Worm (Caenorhabditis elegans) whole organism, late embryonic: ENCODE results near the gene tbx-40.
"Not testable (repeated sequence)": the region's sequence is repeated elsewhere in the genome, so short reads cannot be mapped to it uniquely, and the experiment has no call there.

Source experiments
- C08G9.2 ChIP-seq: sonication (generic microtip); optimal IDR thresholded peaks from 2 replicates; lab custom pipeline; 2016; ENCODE audit warnings: mild to moderate bottlenecking, missing genetic modification characterization, moderate library complexity, missing compliant biosample characterization
- K09A11.1 ChIP-seq: sonication (generic microtip); optimal IDR thresholded peaks from 2 replicates; lab custom pipeline; 2017; ENCODE audit warnings: antibody characterized with exemption, mild to moderate bottlenecking, missing genetic modification characterization, missing compliant biosample characterization; ENCODE audit not compliant: insufficient read depth
- Y22D7AL.16 ChIP-seq: sonication (generic microtip); optimal IDR thresholded peaks from 2 replicates; lab custom pipeline; 2016; ENCODE audit warnings: missing genetic modification characterization, missing compliant biosample characterization
- ama-1 ChIP-seq: fragments of 150-350 bp; optimal IDR thresholded peaks from 2 replicates; lab custom pipeline; 2014
- ceh-18 ChIP-seq: sonication (generic microtip); optimal IDR thresholded peaks from 2 replicates; lab custom pipeline; 2016; ENCODE audit warnings: missing genetic modification characterization, missing compliant biosample characterization
- ceh-19 ChIP-seq: fragments of 200-800 bp; sonication (Bioruptor generic); optimal IDR thresholded peaks from 2 replicates; lab custom pipeline; 2018; ENCODE audit warnings: mild to moderate bottlenecking, missing genetic modification characterization, missing compliant biosample characterization
- ceh-2 ChIP-seq: sonication (generic microtip); optimal IDR thresholded peaks from 2 replicates; lab custom pipeline; 2016; ENCODE audit warnings: missing genotype, missing genetic modification characterization, missing compliant biosample characterization
- ceh-22 ChIP-seq: sonication (generic microtip); optimal IDR thresholded peaks from 2 replicates; lab custom pipeline; 2017; ENCODE audit warnings: missing biosample characterization, missing genetic modification characterization
- ceh-31 ChIP-seq: sonication (generic microtip); optimal IDR thresholded peaks from 2 replicates; lab custom pipeline; 2016; ENCODE audit warnings: missing genetic modification characterization, missing compliant biosample characterization
- ceh-34 ChIP-seq: sonication (generic microtip); optimal IDR thresholded peaks from 2 replicates; lab custom pipeline; 2016; ENCODE audit warnings: mild to moderate bottlenecking, missing genetic modification characterization, missing compliant biosample characterization
- ceh-48 ChIP-seq: sonication (generic microtip); optimal IDR thresholded peaks from 2 replicates; lab custom pipeline; 2016; ENCODE audit warnings: missing genetic modification characterization, inconsistent platforms, missing compliant biosample characterization
- ceh-9 ChIP-seq: sonication (generic microtip); optimal IDR thresholded peaks from 2 replicates; lab custom pipeline; 2016; ENCODE audit warnings: mild to moderate bottlenecking, missing genetic modification characterization, inconsistent platforms, missing compliant biosample characterization
- dmd-4 ChIP-seq: sonication (generic microtip); optimal IDR thresholded peaks from 2 replicates; lab custom pipeline; 2016; ENCODE audit warnings: borderline replicate concordance, missing genetic modification characterization, missing compliant biosample characterization
- dve-1 ChIP-seq: sonication (generic microtip); optimal IDR thresholded peaks from 2 replicates; lab custom pipeline; 2017; ENCODE audit warnings: antibody characterized with exemption, mild to moderate bottlenecking, missing genetic modification characterization, missing compliant biosample characterization
- elt-2 ChIP-seq: sonication (generic microtip); optimal IDR thresholded peaks from 2 replicates; lab custom pipeline; 2016; ENCODE audit warnings: missing genetic modification reagents, missing genetic modification characterization, missing compliant biosample characterization
- fax-1 ChIP-seq: sonication (generic microtip); optimal IDR thresholded peaks from 2 replicates; lab custom pipeline; 2016; ENCODE audit warnings: missing genotype, missing genetic modification characterization, missing compliant biosample characterization
- hlh-13 ChIP-seq: fragments of 200-800 bp; sonication (Bioruptor generic); optimal IDR thresholded peaks from 2 replicates; lab custom pipeline; 2018; ENCODE audit warnings: mild to moderate bottlenecking, missing genetic modification characterization, missing compliant biosample characterization
- hlh-15 ChIP-seq: sonication (generic microtip); optimal IDR thresholded peaks from 2 replicates; lab custom pipeline; 2016; ENCODE audit warnings: missing genetic modification characterization, missing compliant biosample characterization
- hlh-6 ChIP-seq: sonication (generic microtip); optimal IDR thresholded peaks from 2 replicates; lab custom pipeline; 2016; ENCODE audit warnings: missing genotype, missing genetic modification characterization, missing compliant biosample characterization
- hlh-8 ChIP-seq: sonication (generic microtip); optimal IDR thresholded peaks from 2 replicates; lab custom pipeline; 2016; ENCODE audit warnings: missing genotype, missing genetic modification characterization, missing compliant biosample characterization
- lim-6 ChIP-seq: sonication (generic microtip); optimal IDR thresholded peaks from 2 replicates; lab custom pipeline; 2016; ENCODE audit warnings: missing genetic modification characterization, missing compliant biosample characterization
- lin-11 ChIP-seq: fragments of 200-800 bp; sonication (Bioruptor generic); optimal IDR thresholded peaks from 2 replicates; lab custom pipeline; 2018; ENCODE audit warnings: mild to moderate bottlenecking, missing genetic modification characterization, missing compliant biosample characterization
- npax-4 ChIP-seq: sonication (generic microtip); optimal IDR thresholded peaks from 2 replicates; lab custom pipeline; 2016; ENCODE audit warnings: missing genetic modification characterization, missing compliant biosample characterization
- pat-9 ChIP-seq: fragments of 200-800 bp; sonication (Bioruptor generic); optimal IDR thresholded peaks from 2 replicates; lab custom pipeline; 2018; ENCODE audit warnings: mild to moderate bottlenecking, missing genetic modification characterization, moderate library complexity, missing compliant biosample characterization
- pax-1 ChIP-seq: fragments of 150-350 bp; optimal IDR thresholded peaks from 2 replicates; lab custom pipeline; 2014; ENCODE audit warnings: missing biosample characterization, missing genetic modification characterization
- pros-1 ChIP-seq: fragments of 150-350 bp; optimal IDR thresholded peaks from 2 replicates; lab custom pipeline; 2014; ENCODE audit warnings: missing biosample characterization, missing genetic modification reagents, missing genetic modification characterization
- rnt-1 ChIP-seq: sonication (generic microtip); optimal IDR thresholded peaks from 2 replicates; lab custom pipeline; 2016; ENCODE audit warnings: missing genetic modification characterization, missing compliant biosample characterization
- sox-2 ChIP-seq: fragments of 200-800 bp; sonication (Bioruptor generic); IDR thresholded peaks from 2 replicates; pipeline ENCODE4 v1.3.6; 2022; ENCODE audit warnings: missing genetic modification reagents, missing genetic modification characterization, missing compliant biosample characterization
- sox-4 ChIP-seq: sonication (generic microtip); optimal IDR thresholded peaks from 2 replicates; lab custom pipeline; 2017; ENCODE audit warnings: mild to moderate bottlenecking, missing genetic modification characterization, inconsistent platforms, missing compliant biosample characterization
- syd-9 ChIP-seq: sonication (generic microtip); optimal IDR thresholded peaks from 2 replicates; lab custom pipeline; 2016; ENCODE audit warnings: mild to moderate bottlenecking, missing genetic modification characterization, moderate library complexity, missing compliant biosample characterization
- unc-3 ChIP-seq, 2 experiments: fragments of 200-800 bp in 1 of 2; sonication (Bioruptor generic) in 1 of 2; sonication (generic microtip) in 1 of 2; conservative IDR thresholded peaks in 1 of 2; optimal IDR thresholded peaks in 1 of 2; 2 replicates each; pipeline versions ENCODE4 v1.3.6 to Lab custom; 2016 to 2022; ENCODE audit warnings: missing compliant biosample characterization in 2 of 2, missing genetic modification characterization in 2 of 2, missing genetic modification reagents in 1 of 2
- unc-86 ChIP-seq: sonication (generic microtip); optimal IDR thresholded peaks from 2 replicates; lab custom pipeline; 2016; ENCODE audit warnings: missing genetic modification characterization, missing compliant biosample characterization
- zip-5 ChIP-seq: sonication (generic microtip); optimal IDR thresholded peaks from 2 replicates; lab custom pipeline; 2016; ENCODE audit warnings: missing genetic modification characterization, missing compliant biosample characterization

tbx-40 gene

ce11 chrIV:15311590-15311989 is 16.4 kb downstream of the tbx-40 start, which contains the start of gene Y73F8A.12:
TSS of gene Y73F8A.12 (minus strand) at chrIV:15311690.
- not testable (repeated sequence) for TF ChIP-seq hlh-13 (GFP tag; lab: Kevin White, UChicago); ceh-34 (tag; lab: Kevin White, UChicago); ama-1 (lab: Kevin White, UChicago)

ce11 chrIV:15302151-15302550 is 25.8 kb downstream of the tbx-40 start, which contains the start of gene best-21:
TSS of gene best-21 (plus strand) at chrIV:15302451.
- TF ChIP-seq dve-1 (tag; lab: Kevin White, UChicago) = no peak
- TF ChIP-seq hlh-6 (tag; lab: Kevin White, UChicago) = no peak
- no peak for TF ChIP-seq ceh-2
- TF ChIP-seq ceh-9 (tag; lab: Kevin White, UChicago) = no peak
- no peak for TF ChIP-seq rnt-1
- no peak for TF ChIP-seq lim-6
- TF ChIP-seq hlh-15 (tag; lab: Kevin White, UChicago) = no peak
- TF ChIP-seq ceh-19 (GFP tag; lab: Kevin White, UChicago) = no peak
- no peak for TF ChIP-seq pat-9 (tag; lab: Kevin White, UChicago)
- no peak for TF ChIP-seq sox-4 (tag; lab: Kevin White, UChicago)
- TF ChIP-seq hlh-8 (tag; lab: Kevin White, UChicago) = no peak
- TF ChIP-seq C08G9.2 = no peak
- TF ChIP-seq pax-1 (tag; lab: Kevin White, UChicago) = no peak
- TF ChIP-seq ama-1 (lab: Kevin White, UChicago) = no peak

- no peak for TF ChIP-seq pax-1 (tag; lab: Kevin White, UChicago)
- no peak for TF ChIP-seq sox-2 (GFP tag; lab: Robert Waterston, UW)
- TF ChIP-seq zip-5 (tag; lab: Kevin White, UChicago) = no peak
- no peak for TF ChIP-seq ceh-34 (tag; lab: Kevin White, UChicago)
- no peak for TF ChIP-seq Y22D7AL.16 (tag; lab: Kevin White, UChicago)
- no peak for TF ChIP-seq elt-2 (tag; lab: Kevin White, UChicago)
- no peak for TF ChIP-seq ceh-18 (tag; lab: Kevin White, UChicago)
Measured at ce11 chrIV:15300041-15300440, 28.0 kb downstream of the tbx-40 start.

- TF ChIP-seq ceh-19 (GFP tag; lab: Kevin White, UChicago) = no peak
- no peak for TF ChIP-seq dve-1 (tag; lab: Kevin White, UChicago)
- no peak for TF ChIP-seq ceh-31
- no peak for TF ChIP-seq dmd-4 (tag; lab: Kevin White, UChicago)
- TF ChIP-seq ceh-48 (tag; lab: Kevin White, UChicago) = no peak
- TF ChIP-seq C08G9.2 = no peak
- no peak for TF ChIP-seq elt-2 (tag; lab: Kevin White, UChicago)
- no peak for TF ChIP-seq ceh-22 (tag; lab: Kevin White, UChicago)
- no peak for TF ChIP-seq syd-9 (tag; lab: Kevin White, UChicago)
- no peak for TF ChIP-seq npax-4 (tag; lab: Kevin White, UChicago)
- no peak for TF ChIP-seq lin-11 (tag; lab: Kevin White, UChicago)
Measured at ce11 chrIV:15294040-15294439, 34.0 kb downstream of the tbx-40 start, which contains the start of gene Y73F8A.10. TSS of gene Y73F8A.10 (plus strand) at chrIV:15294340.

- TF ChIP-seq unc-3 (GFP tag; conservative IDR thresholded peaks at IDR 0.05; lab: Robert Waterston, UW) (no peak), unc-3 (tag; optimal IDR thresholded peaks at IDR 0.05; lab: Kevin White, UChicago) (no peak), unc-86 (tag; lab: Kevin White, UChicago) (no peak), fax-1 (no peak), pros-1 (tag; lab: Kevin White, UChicago) (no peak), K09A11.1 (no peak)
Measured at ce11 chrIV:15291607-15292006, 36.4 kb downstream of the tbx-40 start, which contains the start of gene pqn-91. TSS of gene pqn-91 (plus strand) at chrIV:15291907.
